Fruit fly (Drosophila melanogaster): ENCODE data around the gene mud.

Gene mud

DNA sequence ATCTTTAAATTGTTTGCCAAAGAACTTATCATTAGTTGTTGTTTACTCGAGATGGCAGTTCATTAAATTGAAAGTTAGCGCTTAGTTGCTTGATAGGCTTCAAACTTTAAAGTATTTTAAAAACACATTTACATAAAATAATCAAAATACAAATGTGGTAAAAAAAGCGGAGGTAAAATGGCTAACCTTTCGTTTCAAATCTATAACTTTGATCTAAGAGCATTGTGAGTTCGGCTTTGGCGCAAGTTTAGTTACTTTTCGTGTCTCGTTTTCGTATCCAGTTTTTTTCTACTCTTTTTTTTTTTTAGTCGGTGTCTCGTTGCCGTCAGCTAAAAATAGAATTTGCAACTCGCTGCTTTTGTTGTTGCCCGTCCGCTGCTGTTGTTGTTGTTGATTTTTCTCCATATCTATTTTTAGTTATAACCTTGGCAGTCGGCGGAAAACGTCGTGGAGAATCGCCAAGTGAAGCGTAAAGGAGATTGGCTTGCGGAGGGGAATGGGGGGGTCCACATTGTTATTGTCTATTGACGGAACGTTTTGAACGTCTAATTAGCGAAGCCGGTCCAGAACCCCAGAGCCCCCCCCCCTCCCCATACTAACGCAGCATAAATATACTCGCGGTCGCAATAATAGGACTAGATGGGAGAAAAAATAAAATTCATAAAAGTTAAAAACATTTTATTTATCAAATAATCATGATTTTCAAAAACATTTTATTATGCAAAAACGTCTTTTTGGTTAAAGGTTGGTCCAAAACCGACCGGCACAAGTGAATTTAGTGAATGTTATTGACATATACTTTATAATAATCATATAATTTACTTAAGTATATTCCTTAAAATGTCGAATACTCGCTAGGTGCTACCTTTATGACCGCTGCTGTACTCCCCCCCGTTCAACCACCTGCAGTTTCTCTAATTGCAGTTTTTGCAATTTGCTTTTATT is 32.8 kb upstream of the mud start (continued):
- TF ChIP-seq slbo (GFP tag; IDR thresholded peaks at IDR 0.05) = peak; percentile 69
- no peak for TF ChIP-seq wor (GFP tag; IDR thresholded peaks at IDR 0.05)
- TF ChIP-seq hb (GFP tag; IDR thresholded peaks at IDR 0.05; ENCODE audit: partially characterized antibody) = no peak
- TF ChIP-seq bsh (GFP tag; optimal IDR thresholded peaks at IDR 0.05) = peak; percentile 46 to 74
- TF ChIP-seq trem (tag; optimal IDR thresholded peaks at IDR 0.05) = no peak
- TF ChIP-seq sr (GFP tag; IDR thresholded peaks at IDR 0.05) = no peak
- peak; percentile 14 for TF ChIP-seq CG12104 (GFP tag; optimal IDR thresholded peaks at IDR 0.05)
- TF ChIP-seq CG17328 (GFP tag; IDR thresholded peaks at IDR 0.05) = no peak
- peak; percentile 86 for TF ChIP-seq Drgx (GFP tag; IDR thresholded peaks at IDR 0.05)
- no peak for TF ChIP-seq lilli (GFP tag; optimal IDR thresholded peaks at IDR 0.05)
- no peak for TF ChIP-seq CG14667 (GFP tag; IDR thresholded peaks at IDR 0.05)
- TF ChIP-seq fru (optimal IDR thresholded peaks at IDR 0.05) = no peak
- TF ChIP-seq ro (GFP tag; IDR thresholded peaks at IDR 0.05) = no peak
- TF ChIP-seq CG34224 (GFP tag; IDR thresholded peaks at IDR 0.05; ENCODE audit: partially characterized antibody) = no peak
- TF ChIP-seq CG9215 (GFP tag; IDR thresholded peaks at IDR 0.05) = peak; percentile 24; the same call in 1 of the 2 replicates
- TF ChIP-seq CG3847 (GFP tag; IDR thresholded peaks at IDR 0.05) = peak; percentile 48
- peak; percentile 6 for TF ChIP-seq CG15696 (tag; optimal IDR thresholded peaks at IDR 0.05)
- TF ChIP-seq CG4820 (GFP tag; optimal IDR thresholded peaks at IDR 0.05) = no peak
- 0 out of 2 replicates have a peak, but pooled peaks have one; percentile 24 for TF ChIP-seq CG32767 (GFP tag; IDR thresholded peaks at IDR 0.05)
- no peak for TF ChIP-seq sd (tag; optimal IDR thresholded peaks at IDR 0.05)
- TF ChIP-seq CG10147 (GFP tag; optimal IDR thresholded peaks at IDR 0.05) = peak; percentile 75
- TF ChIP-seq disco-r (GFP tag; optimal IDR thresholded peaks at IDR 0.05) = no peak
- no peak for TF ChIP-seq Jarid2 (GFP tag; optimal IDR thresholded peaks at IDR 0.05)
- TF ChIP-seq phol (tag; optimal IDR thresholded peaks at IDR 0.05) = peak; percentile 37
- peak; percentile 2 for TF ChIP-seq CG17359 (tag; optimal IDR thresholded peaks at IDR 0.05)
- TF ChIP-seq kay (GFP tag; optimal IDR thresholded peaks at IDR 0.05) = no peak
- TF ChIP-seq hkb (optimal IDR thresholded peaks at IDR 0.05) = no peak
- TF ChIP-seq hkb (GFP tag; IDR thresholded peaks at IDR 0.05) = peak; percentile 45; the same call in 1 of the 2 replicates
- TF ChIP-seq Ets97D (GFP tag; optimal IDR thresholded peaks at IDR 0.05) = no peak
- TF ChIP-seq cad (GFP tag; optimal IDR thresholded peaks at IDR 0.05) = no peak
- no peak for TF ChIP-seq Antp (GFP tag; optimal IDR thresholded peaks at IDR 0.05)
- TF ChIP-seq lola (GFP tag; optimal IDR thresholded peaks at IDR 0.05) = no peak
- TF ChIP-seq CG6791 (GFP tag; IDR thresholded peaks at IDR 0.05; ENCODE audit: partially characterized antibody) = no peak
- no peak for TF ChIP-seq Dref (GFP tag; IDR thresholded peaks at IDR 0.05)
- peak; percentile 37 for TF ChIP-seq CG6254 (GFP tag; optimal IDR thresholded peaks at IDR 0.05)
- no peak for TF ChIP-seq GATAe (GFP tag; conservative IDR thresholded peaks at IDR 0.05)
- TF ChIP-seq ftz-f1 (GFP tag; optimal IDR thresholded peaks at IDR 0.05) = no peak
- TF ChIP-seq Xrp1 (GFP tag; IDR thresholded peaks at IDR 0.05) = 0 out of 2 replicates have a peak, but pooled peaks have one; percentile 19
- TF ChIP-seq Sox102F (GFP tag; optimal IDR thresholded peaks at IDR 0.05) = peak; percentile 35
- TF ChIP-seq CG2875 (GFP tag; optimal IDR thresholded peaks at IDR 0.05) = no peak
- no peak for TF ChIP-seq da (GFP tag; optimal IDR thresholded peaks at IDR 0.05)
- peak; percentile 27 for TF ChIP-seq CG30403 (GFP tag; optimal IDR thresholded peaks at IDR 0.05)
- TF ChIP-seq Scr (GFP tag; IDR thresholded peaks at IDR 0.05; ENCODE audit: partially characterized antibody) = no peak
- TF ChIP-seq so (GFP tag; IDR thresholded peaks at IDR 0.05) = no peak
- no peak for TF ChIP-seq CG4404 (GFP tag; IDR thresholded peaks at IDR 0.05)
- peak in 1 of 2 experiments; percentile 59 for TF ChIP-seq Hr51 (GFP tag; optimal IDR thresholded peaks at IDR 0.05)
- TF ChIP-seq row (GFP tag; IDR thresholded peaks at IDR 0.05) = peak; percentile 53
- TF ChIP-seq CG7372 (GFP tag; IDR thresholded peaks at IDR 0.05) = 0 out of 2 replicates have a peak, but pooled peaks have one; percentile 16
- no peak for TF ChIP-seq CrebB (tag; optimal IDR thresholded peaks at IDR 0.05)

All from whole organism, embryonic.